Worm (Caenorhabditis elegans) whole organism, early embryonic: Measurements from ENCODE around the gene acl-1.

Experiments
- ama-1 ChIP-seq: fragments of 150-350 bp; optimal IDR thresholded peaks from 2 replicates; lab custom pipeline; 2014
- ceh-13 ChIP-seq: fragments of 200-800 bp; sonication (Bioruptor generic); optimal IDR thresholded peaks from 2 replicates; lab custom pipeline; 2018; ENCODE audit warnings: mild to moderate bottlenecking, missing genetic modification characterization, missing compliant biosample characterization
- ceh-36 ChIP-seq: sonication (generic microtip); optimal IDR thresholded peaks from 2 replicates; lab custom pipeline; 2016; ENCODE audit warnings: missing genetic modification characterization, inconsistent platforms, missing compliant biosample characterization
- flt-1 ChIP-seq: fragments of 200-800 bp; sonication (Bioruptor generic); IDR thresholded peaks from 2 replicates; pipeline ENCODE4 v1.3.6; 2022; ENCODE audit warnings: missing genetic modification characterization, missing compliant biosample characterization
- hnd-1 ChIP-seq: sonication (generic microtip); optimal IDR thresholded peaks from 2 replicates; lab custom pipeline; 2016; ENCODE audit warnings: missing genetic modification characterization, missing compliant biosample characterization
- pes-1 ChIP-seq: fragments of 200-800 bp; sonication (Bioruptor generic); IDR thresholded peaks from 2 replicates; pipeline ENCODE4 v1.3.6; 2022; ENCODE audit warnings: missing genetic modification reagents, missing genetic modification characterization, missing compliant biosample characterization
- scrt-1 ChIP-seq: fragments of 200-800 bp; sonication (Bioruptor generic); IDR thresholded peaks from 2 replicates; pipeline ENCODE4 v1.3.6; 2022; ENCODE audit warnings: missing genetic modification characterization, missing compliant biosample characterization
- tbx-37 ChIP-seq: fragments of 200-800 bp; sonication (Bioruptor generic); conservative IDR thresholded peaks from 2 replicates; pipeline ENCODE4 v1.3.6; 2022; ENCODE audit warnings: missing genetic modification reagents, missing genetic modification characterization, missing compliant biosample characterization

DNA sequence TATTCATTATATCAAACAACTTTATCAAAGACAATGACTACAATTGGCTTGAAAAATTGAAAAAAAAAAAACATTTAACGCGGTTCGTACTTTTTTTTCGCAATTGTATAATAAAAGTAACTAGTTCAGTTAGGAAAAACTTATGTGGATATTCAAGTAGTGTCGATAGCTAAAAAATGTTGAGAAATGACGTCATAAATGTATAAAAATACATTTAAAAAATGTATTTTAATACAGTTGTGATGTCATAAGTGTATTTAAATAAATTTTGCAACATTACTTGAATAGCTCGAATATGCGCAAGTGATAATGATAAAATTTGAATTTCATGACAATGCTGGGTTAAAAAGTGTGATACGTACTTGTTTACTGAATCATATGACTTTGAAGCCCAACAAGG is 18.1 kb upstream of the acl-1 start:
- no peak for TF ChIP-seq ama-1
- TF ChIP-seq ceh-13 (GFP tag; lab: Kevin White, UChicago), result no peak
- no peak for TF ChIP-seq hnd-1 (tag; lab: Kevin White, UChicago)
- TF ChIP-seq ceh-36 (tag; lab: Kevin White, UChicago), result no peak
- TF ChIP-seq flt-1 (GFP tag; lab: Robert Waterston, UW), result no peak
- TF ChIP-seq tbx-37, result no peak
- TF ChIP-seq scrt-1 (GFP tag; lab: Robert Waterston, UW), result no peak
- TF ChIP-seq pes-1 (GFP tag; lab: Robert Waterston, UW), result no peak
